Worm (Caenorhabditis elegans): Measurements from ENCODE around the gene hadb-1.
A peak's percentile ranks its signal among the peaks of the same experiment; 100 is the strongest.

Gene hadb-1

ce11 chrIII:8646021-8646420 is 42.3 kb downstream of the hadb-1 start (continued):
- no peak for TF ChIP-seq aly-2 (tag; optimal IDR thresholded peaks at IDR 0.05)
- TF ChIP-seq ceh-44 (GFP tag; IDR thresholded peaks at IDR 0.05): 0 out of 2 replicates have a peak, but pooled peaks have one; percentile 39
- TF ChIP-seq madf-9 (GFP tag; conservative IDR thresholded peaks at IDR 0.05): no peak
- TF ChIP-seq daf-8 (GFP tag; IDR thresholded peaks at IDR 0.05): no peak
- TF ChIP-seq Y75B8A.6 (GFP tag; IDR thresholded peaks at IDR 0.05): no peak
- TF ChIP-seq aha-1 (tag): no peak
- no peak for TF ChIP-seq egl-27 (tag; optimal IDR thresholded peaks at IDR 0.05)
- no peak for TF ChIP-seq ceh-32 (tag; optimal IDR thresholded peaks at IDR 0.05; ENCODE audit: poor library complexity)
- TF ChIP-seq duxl-1 (tag; optimal IDR thresholded peaks at IDR 0.05; ENCODE audit: poor library complexity): no peak
- TF ChIP-seq mxl-3 (GFP tag; optimal IDR thresholded peaks at IDR 0.05): no peak
- TF ChIP-seq F37D6.2 (tag; optimal IDR thresholded peaks at IDR 0.05): no peak
- 0 out of 2 replicates have a peak, but pooled peaks have one; percentile 11 for TF ChIP-seq T26A8.4 (GFP tag; IDR thresholded peaks at IDR 0.05)
- TF ChIP-seq daf-19 (GFP tag; conservative IDR thresholded peaks at IDR 0.05): no peak
- TF ChIP-seq lin-13 (GFP tag; optimal IDR thresholded peaks at IDR 0.05): no peak
- no peak for TF ChIP-seq snpc-4 (tag; optimal IDR thresholded peaks at IDR 0.05)
- TF ChIP-seq mep-1 (tag; optimal IDR thresholded peaks at IDR 0.05): no peak
- TF ChIP-seq ZK546.5 (tag; optimal IDR thresholded peaks at IDR 0.05): no peak
- TF ChIP-seq lin-38 (GFP tag; IDR thresholded peaks at IDR 0.05): no peak
- TF ChIP-seq ceh-62 (tag; optimal IDR thresholded peaks at IDR 0.05): no peak
- TF ChIP-seq nhr-25 (tag; optimal IDR thresholded peaks at IDR 0.05; ENCODE audit: borderline replicate concordance, insufficient read depth): no peak
- TF ChIP-seq nhr-10 (tag; optimal IDR thresholded peaks at IDR 0.05): no peak
- peak; percentile 37; the same call in 1 of the 2 replicates for TF ChIP-seq snpc-1.2 (GFP tag; IDR thresholded peaks at IDR 0.05)
- no peak for TF ChIP-seq tra-1 (GFP tag; IDR thresholded peaks at IDR 0.05)
- TF ChIP-seq zip-11 (GFP tag; IDR thresholded peaks at IDR 0.05): no peak
- TF ChIP-seq zag-1 (tag; optimal IDR thresholded peaks at IDR 0.05): no peak
- TF ChIP-seq zip-2 (tag; optimal IDR thresholded peaks at IDR 0.05): no peak
- no peak for TF ChIP-seq daf-12 (tag; optimal IDR thresholded peaks at IDR 0.05)
- 0 out of 2 replicates have a peak, but pooled peaks have one; percentile 12 for TF ChIP-seq hmg-1.1 (GFP tag; IDR thresholded peaks at IDR 0.05)
- no peak for TF ChIP-seq madf-5 (GFP tag; IDR thresholded peaks at IDR 0.05)
- TF ChIP-seq nhr-41 (GFP tag; IDR thresholded peaks at IDR 0.05): 0 out of 2 replicates have a peak, but pooled peaks have one; percentile 25
- no peak for TF ChIP-seq pqm-1 (tag; optimal IDR thresholded peaks at IDR 0.05)
- TF ChIP-seq pha-4 (GFP tag; IDR thresholded peaks at IDR 0.05): peak; percentile 66; the same call in 1 of the 2 replicates
- TF ChIP-seq pha-4 (tag; optimal IDR thresholded peaks at IDR 0.05): no peak
- peak; percentile 13 for TF ChIP-seq T20F7.1 (GFP tag; optimal IDR thresholded peaks at IDR 0.05)
- TF ChIP-seq unc-62 (GFP tag; optimal IDR thresholded peaks at IDR 0.05 in 1 of 2): no peak
- no peak for TF ChIP-seq unc-62 (tag; optimal IDR thresholded peaks at IDR 0.05)
- TF ChIP-seq nhr-76 (tag; optimal IDR thresholded peaks at IDR 0.05): no peak
- no peak for TF ChIP-seq ama-1 (optimal IDR thresholded peaks at IDR 0.05)
- TF ChIP-seq ces-1 (GFP tag; optimal IDR thresholded peaks at IDR 0.05): no peak
- TF ChIP-seq hlh-30 (tag; optimal IDR thresholded peaks at IDR 0.05; ENCODE audit: insufficient read depth): no peak
- no peak for TF ChIP-seq dmd-9 (GFP tag; IDR thresholded peaks at IDR 0.05)
- no peak; the same call in 1 of the 2 replicates for TF ChIP-seq Y48G9A.11 (GFP tag; IDR thresholded peaks at IDR 0.05)
- no peak for TF ChIP-seq R02D3.7 (tag; optimal IDR thresholded peaks at IDR 0.05)
- TF ChIP-seq dmd-8 (GFP tag; IDR thresholded peaks at IDR 0.05): no peak
- 0 out of 2 replicates have a peak, but pooled peaks have one; percentile 26 for TF ChIP-seq saeg-2 (GFP tag; IDR thresholded peaks at IDR 0.05)
- no peak for TF ChIP-seq mdl-1 (tag; optimal IDR thresholded peaks at IDR 0.05)
- no peak for TF ChIP-seq lin-15B (tag; optimal IDR thresholded peaks at IDR 0.05)
- TF ChIP-seq jun-1 (tag; optimal IDR thresholded peaks at IDR 0.05): no peak
- no peak for TF ChIP-seq ztf-11 (tag; optimal IDR thresholded peaks at IDR 0.05)
- no peak for TF ChIP-seq cey-2 (tag; optimal IDR thresholded peaks at IDR 0.05; ENCODE audit: borderline replicate concordance, insufficient read depth)
- 0 out of 2 replicates have a peak, but pooled peaks have one; percentile 42 for TF ChIP-seq F26F4.8 (GFP tag; conservative IDR thresholded peaks at IDR 0.05)
- no peak for TF ChIP-seq nhr-42 (GFP tag; IDR thresholded peaks at IDR 0.05)
